Fruit fly (Drosophila melanogaster) whole organism, embryonic: Measurements from ENCODE around the gene Gr98d.

Experiments used
- Bdp1 ChIP-seq: fragments of 200-800 bp; sonication (Bioruptor generic); optimal IDR thresholded peaks from 3 replicates; lab custom pipeline; 2016; ENCODE audit warnings: missing biosample characterization, missing genetic modification characterization
- CG10959 ChIP-seq: fragments of 200-800 bp; sonication (Bioruptor generic); IDR thresholded peaks from 2 replicates; pipeline ENCODE4 v1.3.6; 2022; ENCODE audit warnings: missing biosample characterization, missing genetic modification characterization
- CG11456 ChIP-seq: fragments of 200-800 bp; sonication (Bioruptor generic); IDR thresholded peaks from 3 replicates; pipeline ENCODE4 v1.3.6; 2022; ENCODE audit warnings: missing biosample characterization, missing genetic modification characterization
- CG11723 ChIP-seq: fragments of 200-800 bp; sonication (Bioruptor generic); optimal IDR thresholded peaks from 2 replicates; lab custom pipeline; 2017; ENCODE audit warnings: missing biosample characterization, mild to moderate bottlenecking, missing genetic modification characterization
- CG12236 ChIP-seq: fragments of 200-800 bp; sonication (Bioruptor generic); optimal IDR thresholded peaks from 2 replicates; lab custom pipeline; 2016; ENCODE audit warnings: missing biosample characterization, missing genetic modification characterization
- CG1233 ChIP-seq: fragments of 200-800 bp; sonication (Bioruptor generic); optimal IDR thresholded peaks from 4 replicates; lab custom pipeline; 2018; ENCODE audit warnings: missing biosample characterization, mild to moderate bottlenecking, missing genetic modification characterization
- CG1647 ChIP-seq: fragments of 200-800 bp; sonication (Bioruptor generic); optimal IDR thresholded peaks from 3 replicates; lab custom pipeline; 2016; ENCODE audit warnings: missing biosample characterization, missing genetic modification characterization
- CG16779 ChIP-seq: fragments of 200-800 bp; sonication (Bioruptor generic); IDR thresholded peaks from 2 replicates; pipeline ENCODE4 v1.3.6; 2022; ENCODE audit warnings: missing biosample characterization, missing genetic modification characterization
- CG17359 ChIP-seq: fragments of 200-800 bp; sonication (Bioruptor generic); optimal IDR thresholded peaks from 3 replicates; lab custom pipeline; 2018; ENCODE audit warnings: missing biosample characterization, mild to moderate bottlenecking, missing genetic modification characterization, moderate library complexity
- CG17361 ChIP-seq: fragments of 200-800 bp; sonication (Bioruptor generic); IDR thresholded peaks from 3 replicates; pipeline ENCODE4 v1.3.6; 2022; ENCODE audit warnings: missing biosample characterization, missing genetic modification characterization
- CG2116 ChIP-seq: fragments of 200-800 bp; sonication (Bioruptor generic); optimal IDR thresholded peaks from 3 replicates; lab custom pipeline; 2018; ENCODE audit warnings: missing biosample characterization, mild to moderate bottlenecking, missing genetic modification characterization
- CG30431 ChIP-seq: fragments of 200-800 bp; sonication (Bioruptor generic); optimal IDR thresholded peaks from 2 replicates; lab custom pipeline; 2017; ENCODE audit warnings: missing biosample characterization, missing genetic modification characterization
- CG31365 ChIP-seq: fragments of 200-800 bp; sonication (Bioruptor generic); optimal IDR thresholded peaks from 2 replicates; lab custom pipeline; 2018; ENCODE audit warnings: missing biosample characterization, mild to moderate bottlenecking, missing genetic modification characterization
- CG4854 ChIP-seq: fragments of 200-800 bp; sonication (Bioruptor generic); optimal IDR thresholded peaks from 2 replicates; lab custom pipeline; 2016; ENCODE audit warnings: missing biosample characterization, missing genetic modification characterization, inconsistent platforms
- CG6689 ChIP-seq: fragments of 200-800 bp; sonication (Bioruptor generic); IDR thresholded peaks from 2 replicates; pipeline ENCODE4 v1.3.6; 2022; ENCODE audit warnings: missing biosample characterization, missing genetic modification characterization
- CG6813 ChIP-seq: fragments of 200-800 bp; sonication (Bioruptor generic); optimal IDR thresholded peaks from 2 replicates; lab custom pipeline; 2017; ENCODE audit warnings: missing biosample characterization, missing genetic modification characterization, mild to moderate bottlenecking, moderate library complexity, missing genetic modification reagents
- CG8765 ChIP-seq: fragments of 200-800 bp; sonication (Bioruptor generic); IDR thresholded peaks from 2 replicates; pipeline ENCODE4 v1.3.6; 2022; ENCODE audit warnings: missing biosample characterization, missing genetic modification characterization
- CG9215 ChIP-seq: fragments of 200-800 bp; sonication (Bioruptor generic); IDR thresholded peaks from 2 replicates; pipeline ENCODE4 v1.3.6; 2022; ENCODE audit warnings: missing biosample characterization, missing genetic modification characterization
- CG9727 ChIP-seq: fragments of 200-800 bp; sonication (Bioruptor generic); optimal IDR thresholded peaks from 3 replicates; lab custom pipeline; 2017; ENCODE audit warnings: missing biosample characterization, mild to moderate bottlenecking, missing genetic modification characterization
- CG9817 ChIP-seq: fragments of 200-800 bp; sonication (Bioruptor generic); optimal IDR thresholded peaks from 2 replicates; lab custom pipeline; 2018; ENCODE audit warnings: missing biosample characterization, mild to moderate bottlenecking, missing genetic modification characterization, moderate library complexity
- Camta ChIP-seq: fragments of 200-800 bp; sonication (Bioruptor generic); optimal IDR thresholded peaks from 2 replicates; lab custom pipeline; 2016; ENCODE audit warnings: missing biosample characterization, missing genetic modification characterization
- CkIIα-i1 ChIP-seq: fragments of 200-800 bp; sonication (Bioruptor generic); IDR thresholded peaks from 2 replicates; pipeline ENCODE4 v1.3.6; 2022; ENCODE audit warnings: missing biosample characterization, missing genetic modification characterization
- Deaf1 ChIP-seq: fragments of 200-800 bp; optimal IDR thresholded peaks from 3 replicates; lab custom pipeline; 2019; ENCODE audit warnings: missing biosample characterization, mild to moderate bottlenecking, missing genetic modification characterization, moderate library complexity
- Dref ChIP-seq: fragments of 200-800 bp; sonication (Bioruptor generic); IDR thresholded peaks from 2 replicates; pipeline ENCODE4 v1.3.6; 2022; ENCODE audit warnings: missing biosample characterization, missing genetic modification characterization
- ERR ChIP-seq: fragments of 200-800 bp; sonication (Bioruptor generic); optimal IDR thresholded peaks from 2 replicates; lab custom pipeline; 2016; ENCODE audit warnings: missing biosample characterization, missing genetic modification characterization
- Ets97D ChIP-seq: fragments of 200-800 bp; sonication (Bioruptor generic); optimal IDR thresholded peaks from 3 replicates; lab custom pipeline; 2016; ENCODE audit warnings: missing biosample characterization, missing genetic modification characterization
- Fer2 ChIP-seq: fragments of 200-800 bp; sonication (Bioruptor generic); optimal IDR thresholded peaks from 2 replicates; lab custom pipeline; 2018; ENCODE audit warnings: missing biosample characterization, mild to moderate bottlenecking, missing genetic modification characterization, moderate library complexity
- Mrtf ChIP-seq: fragments of 200-800 bp; sonication (Bioruptor generic); IDR thresholded peaks from 3 replicates; pipeline ENCODE4 v1.3.6; 2022; ENCODE audit warnings: missing biosample characterization, missing genetic modification characterization
- Myb ChIP-seq: fragments of 200-800 bp; sonication (Bioruptor generic); optimal IDR thresholded peaks from 2 replicates; lab custom pipeline; 2016; ENCODE audit warnings: missing biosample characterization, missing genetic modification characterization
- NFAT ChIP-seq: fragments of 200-800 bp; sonication (Bioruptor generic); IDR thresholded peaks from 2 replicates; pipeline ENCODE4 v1.3.6; 2022; ENCODE audit warnings: missing biosample characterization, missing genetic modification characterization
- NK7.1 ChIP-seq: fragments of 200-800 bp; sonication (Bioruptor generic); optimal IDR thresholded peaks from 3 replicates; lab custom pipeline; 2016; ENCODE audit warnings: missing biosample characterization, missing genetic modification characterization
- Nf-YB ChIP-seq: fragments of 200-800 bp; sonication (Bioruptor generic); optimal IDR thresholded peaks from 3 replicates; lab custom pipeline; 2019; ENCODE audit warnings: missing biosample characterization, mild to moderate bottlenecking, missing genetic modification characterization, moderate library complexity
- Sry-β ChIP-seq: fragments of 200-800 bp; sonication (Bioruptor generic); optimal IDR thresholded peaks from 2 replicates; lab custom pipeline; 2018; ENCODE audit warnings: missing biosample characterization, mild to moderate bottlenecking, missing genetic modification characterization, moderate library complexity
- Vsx1 ChIP-seq: fragments of 200-800 bp; sonication (Bioruptor generic); optimal IDR thresholded peaks from 2 replicates; lab custom pipeline; 2017; ENCODE audit warnings: missing biosample characterization, mild to moderate bottlenecking, missing genetic modification characterization, missing genetic modification reagents
- ap ChIP-seq: fragments of 200-800 bp; sonication (Bioruptor generic); IDR thresholded peaks from 2 replicates; pipeline ENCODE4 v1.3.6; 2022; ENCODE audit warnings: missing biosample characterization, missing genetic modification characterization
- ara ChIP-seq: fragments of 200-800 bp; sonication (Bioruptor generic); IDR thresholded peaks from 2 replicates; pipeline ENCODE4 v1.3.6; 2022; ENCODE audit warnings: missing biosample characterization, missing genetic modification characterization
- cato ChIP-seq: fragments of 200-800 bp; sonication (Bioruptor generic); optimal IDR thresholded peaks from 2 replicates; lab custom pipeline; 2016; ENCODE audit warnings: missing biosample characterization, missing genetic modification characterization, borderline replicate concordance
- croc ChIP-seq: fragments of 200-800 bp; sonication (Bioruptor generic); conservative IDR thresholded peaks from 3 replicates; pipeline ENCODE4 v1.3.6; 2022; ENCODE audit warnings: missing biosample characterization, missing genetic modification characterization
- crol ChIP-seq: fragments of 200-800 bp; sonication (Bioruptor generic); IDR thresholded peaks from 2 replicates; pipeline ENCODE4 v1.3.6; 2022; ENCODE audit warnings: missing biosample characterization, missing genetic modification characterization
- fd64A ChIP-seq: fragments of 200-800 bp; sonication (Bioruptor generic); optimal IDR thresholded peaks from 3 replicates; lab custom pipeline; 2018; ENCODE audit warnings: missing biosample characterization, mild to moderate bottlenecking, missing genetic modification characterization
- fd96Cb ChIP-seq: fragments of 200-800 bp; sonication (Bioruptor generic); optimal IDR thresholded peaks from 2 replicates; lab custom pipeline; 2018; ENCODE audit warnings: missing biosample characterization, mild to moderate bottlenecking, missing genetic modification characterization, moderate library complexity
- fru ChIP-seq: fragments of >200 bp; optimal IDR thresholded peaks from 2 replicates; lab custom pipeline; 2017
- gcm ChIP-seq: fragments of 200-800 bp; sonication (Bioruptor generic); optimal IDR thresholded peaks from 2 replicates; lab custom pipeline; 2019; ENCODE audit warnings: missing biosample characterization, mild to moderate bottlenecking, missing genetic modification characterization, moderate library complexity
- insv ChIP-seq, 2 experiments: fragments of 200-800 bp; sonication (Bioruptor generic); optimal IDR thresholded peaks; 3 replicates each; lab custom pipeline; 2016 to 2018; ENCODE audit warnings: missing biosample characterization in 2 of 2, missing genetic modification characterization in 2 of 2
- kni ChIP-seq: fragments of 200-800 bp; sonication (Bioruptor generic); optimal IDR thresholded peaks from 3 replicates; lab custom pipeline; 2017; ENCODE audit warnings: mild to moderate bottlenecking, missing biosample characterization, missing genetic modification reagents, missing genetic modification characterization
- lbe ChIP-seq: fragments of 200-800 bp; sonication (Bioruptor generic); optimal IDR thresholded peaks from 2 replicates; lab custom pipeline; 2016; ENCODE audit warnings: missing biosample characterization, mild to moderate bottlenecking, missing genetic modification characterization
- lilli ChIP-seq: fragments of 200-800 bp; sonication (Bioruptor generic); optimal IDR thresholded peaks from 3 replicates; lab custom pipeline; 2016; ENCODE audit warnings: missing biosample characterization, missing genetic modification characterization
- mirr ChIP-seq: fragments of 200-800 bp; sonication (Bioruptor generic); optimal IDR thresholded peaks from 3 replicates; lab custom pipeline; 2018; ENCODE audit warnings: missing biosample characterization, mild to moderate bottlenecking, missing genetic modification characterization
- sna ChIP-seq: fragments of 200-800 bp; sonication (Bioruptor generic); IDR thresholded peaks from 2 replicates; pipeline ENCODE4 v1.3.6; 2022; ENCODE audit warnings: missing biosample characterization, missing genetic modification characterization; ENCODE audit not compliant: partially characterized antibody
- so ChIP-seq: fragments of 200-800 bp; sonication (Bioruptor generic); IDR thresholded peaks from 3 replicates; pipeline ENCODE4 v1.3.6; 2022; ENCODE audit warnings: missing biosample characterization, missing genetic modification characterization
- unpg ChIP-seq: fragments of 200-800 bp; sonication (Bioruptor generic); optimal IDR thresholded peaks from 3 replicates; lab custom pipeline; 2018; ENCODE audit warnings: missing biosample characterization, mild to moderate bottlenecking, missing genetic modification characterization, moderate library complexity
- wek ChIP-seq: fragments of 200-800 bp; sonication (Bioruptor generic); optimal IDR thresholded peaks from 3 replicates; lab custom pipeline; 2018; ENCODE audit warnings: missing biosample characterization, mild to moderate bottlenecking, missing genetic modification characterization, moderate library complexity

Gr98d gene

dm6 chr3R:27553921-27554320 is 8.1 kb downstream of the Gr98d start (continued):
- TF ChIP-seq CkIIα-i1 (no peak), ERR (GFP tag; lab: Kevin White, UChicago) (no peak), NFAT (GFP tag; lab: Robert Waterston, UW) (no peak), lilli (GFP tag; lab: Kevin White, UChicago) (peak; percentile 29), CG11456 (no peak), Bdp1 (GFP tag; lab: Kevin White, UChicago) (no peak), CG6813 (GFP tag; lab: Kevin White, UChicago) (no peak), fd96Cb (tag; lab: Kevin White, UChicago) (peak; percentile 48), mirr (GFP tag; lab: Kevin White, UChicago) (no peak), ara (GFP tag; lab: Robert Waterston, UW) (peak; percentile 63; the same call in 1 of the 2 replicates), Vsx1 (GFP tag; lab: Kevin White, UChicago) (no peak), ap (GFP tag; lab: Robert Waterston, UW) (peak; percentile 50), CG9215 (no peak), insv (GFP tag; optimal IDR thresholded peaks at IDR 0.05; lab: Kevin White, UChicago) (no peak), CG9817 (tag; lab: Kevin White, UChicago) (no peak), Nf-YB (GFP tag; lab: Kevin White, UChicago) (no peak), CG2116 (GFP tag; lab: Kevin White, UChicago) (no peak), CG8765 (GFP tag; lab: Robert Waterston, UW) (no peak), Mrtf (GFP tag; lab: Robert Waterston, UW) (no peak), fru (lab: Kevin White, UChicago) (no peak), CG1647 (GFP tag; lab: Kevin White, UChicago) (no peak), NK7.1 (GFP tag; lab: Kevin White, UChicago) (no peak), unpg (GFP tag; lab: Kevin White, UChicago) (peak; percentile 65), CG9727 (peak; percentile 54), lbe (GFP tag; lab: Kevin White, UChicago) (peak; percentile 60), crol (GFP tag; lab: Robert Waterston, UW) (no peak), CG30431 (GFP tag; lab: Kevin White, UChicago) (no peak), CG12236 (no peak), Camta (GFP tag; lab: Kevin White, UChicago) (peak; percentile 16), CG10959 (peak; percentile 61), CG17361 (GFP tag; lab: Robert Waterston, UW) (peak; percentile 50; the same call in 2 of the 3 replicates), wek (GFP tag; lab: Kevin White, UChicago) (no peak), Ets97D (GFP tag; lab: Kevin White, UChicago) (no peak), so (GFP tag; lab: Robert Waterston, UW) (peak; percentile 63; the same call in 1 of the 3 replicates), CG17359 (peak; percentile 70), Fer2 (tag; lab: Kevin White, UChicago) (no peak), sna (GFP tag; lab: Robert Waterston, UW) (no peak), fd64A (GFP tag; lab: Kevin White, UChicago) (no peak), croc (GFP tag; lab: Robert Waterston, UW) (0 out of 3 replicates have a peak, but pooled peaks have one; percentile 18), CG11723 (no peak), Deaf1 (no peak), Sry-β (no peak), CG1233 (GFP tag; lab: Kevin White, UChicago) (no peak), Dref (GFP tag; lab: Robert Waterston, UW) (no peak), gcm (GFP tag; lab: Kevin White, UChicago) (peak; percentile 26), CG16779 (GFP tag; lab: Robert Waterston, UW) (no peak), CG4854 (GFP tag; lab: Kevin White, UChicago) (no peak), cato (no peak), Myb (no peak), CG31365 (tag; lab: Kevin White, UChicago) (no peak), kni (GFP tag; lab: Kevin White, UChicago) (no peak), CG6689 (peak; percentile 55; the same call in 1 of the 2 replicates)
